Worm (Caenorhabditis elegans): ENCODE data around the gene toe-2.

- TF ChIP-seq ref-1 (GFP tag; conservative IDR thresholded peaks at IDR 0.05) (no peak), flt-1 (GFP tag; IDR thresholded peaks at IDR 0.05) (no peak), med-1 (GFP tag; optimal IDR thresholded peaks at IDR 0.05; ENCODE audit: insufficient read depth) (no peak), tab-1 (GFP tag; IDR thresholded peaks at IDR 0.05) (no peak)
Measured at ce11 chrII:6528629-6529028, 7.4 kb upstream of the toe-2 start, which contains the start of gene C56E6.4.

Data from whole organism, midembryonic.